Worm (Caenorhabditis elegans): ENCODE results near the gene prp-40.

The prp-40 gene

DNA sequence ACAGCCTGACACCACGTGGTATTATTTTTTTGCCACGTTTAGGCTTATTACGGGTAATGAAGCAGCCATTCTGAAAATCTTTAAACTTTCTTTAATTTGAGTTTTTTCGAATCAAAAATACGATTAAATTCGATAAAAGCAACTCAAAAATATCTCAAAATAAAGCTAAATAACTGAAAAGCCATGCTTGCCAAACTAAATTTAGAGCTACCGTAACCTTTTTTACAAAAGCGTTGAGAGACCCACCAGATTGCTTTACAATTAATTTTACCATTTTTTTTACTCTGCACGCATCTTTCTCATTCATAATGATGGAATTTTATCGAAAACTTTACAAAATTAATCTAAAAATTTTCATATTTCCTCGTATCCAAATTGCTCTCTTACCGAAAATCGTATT lies 33.8 kb upstream of the prp-40 start:
- TF ChIP-seq lin-38 (GFP tag; IDR thresholded peaks at IDR 0.05) (no peak), ceh-82 (tag; optimal IDR thresholded peaks at IDR 0.05) (no peak), hif-1 (tag; optimal IDR thresholded peaks at IDR 0.05) (no peak), php-3 (GFP tag; IDR thresholded peaks at IDR 0.05) (no peak), ces-1 (GFP tag; optimal IDR thresholded peaks at IDR 0.05) (no peak), ceh-62 (tag; optimal IDR thresholded peaks at IDR 0.05) (no peak), nhr-111 (GFP tag; optimal IDR thresholded peaks at IDR 0.05) (no peak), vab-7 (GFP tag; IDR thresholded peaks at IDR 0.05) (no peak), aha-1 (tag) (no peak), dmd-6 (GFP tag; IDR thresholded peaks at IDR 0.05) (no peak), ztf-7 (tag; optimal IDR thresholded peaks at IDR 0.05) (no peak), lin-15B (tag; optimal IDR thresholded peaks at IDR 0.05) (no peak), ceh-20 (GFP tag; IDR thresholded peaks at IDR 0.05) (no peak), dmd-9 (GFP tag; IDR thresholded peaks at IDR 0.05) (no peak)

DNA sequence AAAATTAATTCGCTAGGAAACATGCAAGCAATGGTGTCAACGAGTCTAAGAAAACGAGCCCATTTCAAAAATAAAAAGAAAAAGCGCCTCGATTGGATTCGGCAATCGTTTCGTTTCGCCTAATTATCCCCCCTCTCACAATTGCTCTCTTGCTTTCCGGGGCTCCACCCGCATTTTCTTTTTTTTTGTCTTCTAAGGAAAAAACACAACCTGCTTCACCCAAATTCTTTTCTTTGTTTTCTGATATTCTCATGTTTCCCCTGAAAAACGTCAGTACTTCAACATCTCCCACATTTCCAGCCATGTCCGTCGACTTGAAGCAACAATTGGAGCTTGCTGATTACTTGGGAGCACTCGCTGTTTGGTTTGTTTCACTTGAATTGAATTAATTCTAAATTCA lies 33.4 kb upstream of the prp-40 start, which contains the start of gene nlp-36:
nlp-36 (plus strand) TSS at position 301 of the 400 bp plus-strand sequence.
- TF ChIP-seq zip-2 (tag; optimal IDR thresholded peaks at IDR 0.05) (no peak), ces-1 (GFP tag; optimal IDR thresholded peaks at IDR 0.05) (no peak), nhr-42 (GFP tag; IDR thresholded peaks at IDR 0.05) (no peak), zfp-3 (GFP tag; conservative IDR thresholded peaks at IDR 0.05) (no peak), mdl-1 (tag; optimal IDR thresholded peaks at IDR 0.05) (no peak), arid-1 (GFP tag; conservative IDR thresholded peaks at IDR 0.05) (no peak), ama-1 (optimal IDR thresholded peaks at IDR 0.05) (no peak), rbr-2 (tag; optimal IDR thresholded peaks at IDR 0.05) (no peak), dmd-9 (GFP tag; IDR thresholded peaks at IDR 0.05) (no peak), Y105C5A.15 (GFP tag; IDR thresholded peaks at IDR 0.05) (no peak)

DNA sequence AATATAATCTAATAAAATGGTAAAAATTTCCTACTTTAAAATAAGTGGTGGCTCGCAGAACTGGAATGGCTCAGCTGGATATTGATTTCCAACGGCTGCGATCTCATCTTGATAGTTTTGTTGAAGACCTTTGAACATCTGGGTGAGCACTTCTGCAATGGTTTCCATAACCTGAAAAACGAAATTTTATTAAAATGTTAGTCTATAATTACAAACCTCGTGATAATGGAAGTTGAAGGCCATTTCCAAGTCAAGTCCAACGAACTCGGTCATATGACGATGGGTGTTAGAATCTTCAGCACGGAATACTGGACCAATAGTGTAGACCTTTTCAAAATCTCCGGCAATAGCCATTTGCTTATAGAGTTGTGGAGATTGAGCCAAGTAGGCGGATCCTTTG lies 32.1 kb upstream of the prp-40 start:
- TF ChIP-seq unc-62 (GFP tag; optimal IDR thresholded peaks at IDR 0.05 in 1 of 2) (peak in 1 of 2 experiments; percentile 10), unc-62 (tag; optimal IDR thresholded peaks at IDR 0.05) (no peak), dmd-8 (GFP tag; IDR thresholded peaks at IDR 0.05) (no peak), snpc-1.2 (GFP tag; IDR thresholded peaks at IDR 0.05) (no peak), daf-8 (GFP tag; IDR thresholded peaks at IDR 0.05) (no peak), ceh-28 (tag; optimal IDR thresholded peaks at IDR 0.05) (no peak), D1046.2 (GFP tag; IDR thresholded peaks at IDR 0.05) (no peak), nhr-76 (tag; optimal IDR thresholded peaks at IDR 0.05) (no peak), egl-43 (GFP tag; IDR thresholded peaks at IDR 0.05) (no peak)

DNA sequence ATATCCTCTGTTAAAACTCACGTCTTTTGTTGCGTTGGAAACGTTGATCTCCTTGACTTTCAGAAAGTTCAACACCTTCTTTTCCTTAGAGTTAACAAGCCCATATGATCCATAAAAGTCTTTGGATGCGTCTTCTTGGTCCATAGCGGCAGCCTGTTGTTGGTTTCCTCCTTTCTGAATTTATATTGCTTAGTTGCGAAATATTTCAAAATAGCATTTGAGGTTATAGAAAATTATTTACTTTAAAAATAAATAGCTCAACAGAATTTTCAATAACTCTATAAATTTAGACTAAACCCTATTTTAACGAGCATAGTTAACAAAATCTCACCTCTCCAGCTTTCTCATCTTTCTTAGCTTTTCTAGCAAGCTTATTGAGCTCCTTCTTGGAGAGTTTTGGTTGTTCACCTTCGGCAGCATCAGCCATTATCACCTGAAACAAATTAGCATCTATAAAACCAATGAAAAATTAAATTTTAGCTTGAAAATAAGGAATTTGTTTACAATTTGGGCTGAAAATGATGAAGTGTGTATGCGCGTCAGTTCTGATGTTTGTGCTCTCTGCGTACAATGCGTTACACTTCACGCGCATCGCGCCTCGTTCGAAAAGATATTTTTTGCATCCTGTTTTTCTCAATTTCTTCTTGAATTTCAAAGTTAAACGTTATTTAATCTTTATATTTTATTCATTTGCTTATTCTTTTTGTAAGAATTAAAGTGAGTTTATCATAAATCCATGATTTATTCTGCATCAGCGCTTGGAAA lies 30.9 kb upstream of the prp-40 start, which contains the start of the genes dars-1 and ctr-9:
dars-1 (minus strand) TSS at position 433 of the 765 bp plus-strand sequence.
ctr-9 (plus strand) TSS at position 614 of the 765 bp plus-strand sequence.
- TF ChIP-seq dpl-1 (GFP tag; optimal IDR thresholded peaks at IDR 0.05) = peak; percentile 43
- TF ChIP-seq dmd-8 (GFP tag; IDR thresholded peaks at IDR 0.05) = no peak
- peak; percentile 91 for TF ChIP-seq zip-2 (tag; optimal IDR thresholded peaks at IDR 0.05)
- TF ChIP-seq snpc-4 (tag; optimal IDR thresholded peaks at IDR 0.05) = no peak
- peak; percentile 18 for TF ChIP-seq mes-2 (tag; optimal IDR thresholded peaks at IDR 0.05; ENCODE audit: poor library complexity, severe bottlenecking)
- TF ChIP-seq arid-1 (GFP tag; conservative IDR thresholded peaks at IDR 0.05) = 0 out of 2 replicates have a peak, but pooled peaks have one; percentile 1
- TF ChIP-seq lsy-2 (tag; optimal IDR thresholded peaks at IDR 0.05) = peak in 1 of 2 experiments; percentile 31
